Worm (Caenorhabditis elegans): Measurements from ENCODE around the gene Y50D7A.1.

DNA sequence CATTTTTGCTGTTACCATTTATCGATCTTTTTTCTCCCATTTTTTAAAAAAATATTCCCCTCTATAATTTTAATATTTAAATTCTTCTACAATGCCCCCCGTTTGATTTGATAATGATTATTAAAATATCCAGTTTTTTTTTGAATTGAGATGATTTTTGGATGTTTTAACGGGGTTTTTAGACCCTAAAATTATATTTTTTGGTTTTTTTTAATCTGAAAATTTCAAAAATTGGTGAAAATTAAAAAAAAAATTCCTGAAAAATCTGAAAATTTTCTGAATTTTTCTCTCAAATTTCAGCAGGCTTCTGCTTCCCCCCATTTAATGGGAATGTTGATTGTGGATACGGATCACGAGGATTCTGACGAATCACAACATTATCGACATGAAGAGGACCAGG, 38.2 kb upstream of the Y50D7A.1 start, which contains the start of gene Y50D7A.3:
- no peak for TF ChIP-seq nhr-25 (tag; optimal IDR thresholded peaks at IDR 0.05)
- no peak for TF ChIP-seq unc-55 (GFP tag; optimal IDR thresholded peaks at IDR 0.05)
- TF ChIP-seq lin-13 (GFP tag; optimal IDR thresholded peaks at IDR 0.05) = no peak
- TF ChIP-seq nhr-11 (tag; optimal IDR thresholded peaks at IDR 0.05) = no peak
- TF ChIP-seq ama-1 (optimal IDR thresholded peaks at IDR 0.05) = no peak
- TF ChIP-seq nhr-10 (tag; optimal IDR thresholded peaks at IDR 0.05) = no peak
- TF ChIP-seq skn-1 (tag; optimal IDR thresholded peaks at IDR 0.05) = no peak
- no peak for TF ChIP-seq elt-3 (tag; optimal IDR thresholded peaks at IDR 0.05)
- no peak for TF ChIP-seq ztf-4 (tag; optimal IDR thresholded peaks at IDR 0.05)
- no peak for TF ChIP-seq nhr-6 (tag; optimal IDR thresholded peaks at IDR 0.05)
- TF ChIP-seq mdl-1 (tag; optimal IDR thresholded peaks at IDR 0.05) = no peak

All from whole organism, L2 larva.